Worm (Caenorhabditis elegans) whole organism, L1 larva: ENCODE measurements around the gene C53B7.3.

Experiments used
- C04F5.9 ChIP-seq: sonication (generic microtip); optimal IDR thresholded peaks from 2 replicates; lab custom pipeline; 2016; ENCODE audit warnings: missing genetic modification characterization, missing compliant biosample characterization
- C16A3.4 ChIP-seq: fragments of 150-350 bp; optimal IDR thresholded peaks from 2 replicates; lab custom pipeline; 2014; ENCODE audit warnings: missing biosample characterization, missing genetic modification characterization
- C34B4.2 ChIP-seq: sonication (generic microtip); optimal IDR thresholded peaks from 2 replicates; lab custom pipeline; 2017; ENCODE audit warnings: mild to moderate bottlenecking, missing genetic modification characterization, missing compliant biosample characterization
- Y116A8C.19 ChIP-seq: sonication (generic microtip); optimal IDR thresholded peaks from 2 replicates; lab custom pipeline; 2016; ENCODE audit warnings: missing compliant biosample characterization, missing genetic modification characterization, borderline replicate concordance
- aha-1 ChIP-seq: fragments of 150-350 bp; optimal IDR thresholded peaks from 2 replicates; lab custom pipeline; 2014; ENCODE audit warnings: missing biosample characterization, missing genetic modification characterization
- ama-1 ChIP-seq: fragments of 150-350 bp; optimal IDR thresholded peaks from 2 replicates; lab custom pipeline; 2014
- blmp-1 ChIP-seq: fragments of 150-350 bp; optimal IDR thresholded peaks from 2 replicates; lab custom pipeline; 2014; ENCODE audit warnings: missing biosample characterization, missing genetic modification characterization
- ceh-82 ChIP-seq, 3 experiments: fragments of 150-350 bp in 1 of 3; sonication (generic microtip) in 2 of 3; optimal IDR thresholded peaks; 2 replicates each; lab custom pipeline; 2014 to 2017; ENCODE audit warnings: missing biosample characterization in 3 of 3, missing genetic modification characterization in 3 of 3
- dpl-1 ChIP-seq, 3 experiments: fragments of 150-350 bp in 2 of 3; sonication (generic microtip) in 1 of 3; optimal IDR thresholded peaks; 2 replicates each; lab custom pipeline; 2014 to 2017; ENCODE audit warnings: missing biosample characterization in 3 of 3, missing genetic modification characterization in 3 of 3, missing genetic modification reagents in 3 of 3
- efl-1 ChIP-seq, 4 experiments: fragments of 150-350 bp; optimal IDR thresholded peaks in 3 of 4; peaks in 1 of 4; 1 replicate in 1 of 4; 2 replicates in 3 of 4; lab custom pipeline; 2014; ENCODE audit warnings: missing biosample characterization in 2 of 4, missing genetic modification characterization in 2 of 4, missing genetic modification reagents in 2 of 4
- elt-2 ChIP-seq: sonication (generic microtip); optimal IDR thresholded peaks from 2 replicates; lab custom pipeline; 2016; ENCODE audit warnings: missing genetic modification characterization, mild to moderate bottlenecking, inconsistent platforms, missing compliant biosample characterization, missing genetic modification reagents
- fkh-4 ChIP-seq: sonication (generic microtip); optimal IDR thresholded peaks from 2 replicates; lab custom pipeline; 2016; ENCODE audit warnings: missing compliant biosample characterization, missing genetic modification characterization, borderline replicate concordance
- fos-1 ChIP-seq: fragments of 150-350 bp; optimal IDR thresholded peaks from 2 replicates; lab custom pipeline; 2014; ENCODE audit warnings: missing biosample characterization, missing genetic modification characterization
- grh-1 ChIP-seq: fragments of 200-800 bp; sonication (Bioruptor generic); IDR thresholded peaks from 2 replicates; pipeline ENCODE4 v1.3.6; 2022; ENCODE audit warnings: missing genetic modification reagents, missing genetic modification characterization, missing compliant biosample characterization
- hpl-2 ChIP-seq: fragments of 150-350 bp; optimal IDR thresholded peaks from 2 replicates; lab custom pipeline; 2014; ENCODE audit warnings: missing biosample characterization, missing genetic modification reagents, missing genetic modification characterization
- isw-1 ChIP-seq: fragments of 200-800 bp; sonication (Bioruptor generic); IDR thresholded peaks from 2 replicates; pipeline ENCODE4 v1.3.6; 2022; ENCODE audit warnings: missing genetic modification characterization, missing compliant biosample characterization
- jun-1 ChIP-seq: fragments of 150-350 bp; optimal IDR thresholded peaks from 2 replicates; lab custom pipeline; 2014; ENCODE audit warnings: missing biosample characterization, missing genetic modification reagents, missing genetic modification characterization
- lin-14 ChIP-seq: fragments of 200-800 bp; sonication (Bioruptor generic); optimal IDR thresholded peaks from 2 replicates; lab custom pipeline; 2018; ENCODE audit warnings: mild to moderate bottlenecking, missing genetic modification characterization, moderate library complexity, missing compliant biosample characterization
- lin-15B ChIP-seq: fragments of 150-350 bp; sonication (generic microtip); optimal IDR thresholded peaks from 3 replicates; lab custom pipeline; 2014; ENCODE audit warnings: missing biosample characterization, missing genetic modification characterization
- lin-35 ChIP-seq, 2 experiments: fragments of 150-350 bp; optimal IDR thresholded peaks; 2 replicates each; lab custom pipeline; 2014; ENCODE audit warnings: missing biosample characterization in 2 of 2, missing genetic modification characterization in 2 of 2, missing genetic modification reagents in 2 of 2
- lsy-2 ChIP-seq, 2 experiments: fragments of 150-350 bp; optimal IDR thresholded peaks; 2 replicates each; lab custom pipeline; 2014; ENCODE audit warnings: missing biosample characterization in 2 of 2, missing genetic modification characterization in 2 of 2
- mdl-1 ChIP-seq, 2 experiments: fragments of 150-350 bp; optimal IDR thresholded peaks; 2 replicates each; lab custom pipeline; 2014 to 2017; ENCODE audit warnings: missing biosample characterization in 2 of 2, missing genetic modification characterization in 2 of 2, inconsistent platforms in 1 of 2
- mep-1 ChIP-seq: fragments of 150-350 bp; optimal IDR thresholded peaks from 2 replicates; lab custom pipeline; 2014; ENCODE audit warnings: missing biosample characterization, missing genetic modification characterization
- nhr-20 ChIP-seq: sonication (generic microtip); optimal IDR thresholded peaks from 2 replicates; lab custom pipeline; 2016; ENCODE audit warnings: mild to moderate bottlenecking, missing genetic modification characterization, missing compliant biosample characterization
- nhr-237 ChIP-seq: fragments of 150-350 bp; optimal IDR thresholded peaks from 2 replicates; lab custom pipeline; 2014; ENCODE audit warnings: missing biosample characterization, missing genetic modification characterization
- nhr-47 ChIP-seq: sonication (generic microtip); optimal IDR thresholded peaks from 2 replicates; lab custom pipeline; 2016; ENCODE audit warnings: mild to moderate bottlenecking, missing genetic modification characterization, moderate library complexity, missing compliant biosample characterization
- nhr-71 ChIP-seq: sonication (generic microtip); optimal IDR thresholded peaks from 2 replicates; lab custom pipeline; 2016; ENCODE audit warnings: mild to moderate bottlenecking, missing genetic modification characterization, moderate library complexity, missing compliant biosample characterization
- nhr-90 ChIP-seq: sonication (generic microtip); optimal IDR thresholded peaks from 2 replicates; lab custom pipeline; 2016; ENCODE audit warnings: mild to moderate bottlenecking, missing genetic modification characterization, missing compliant biosample characterization; ENCODE audit not compliant: poor library complexity
- pag-3 ChIP-seq: sonication (generic microtip); optimal IDR thresholded peaks from 2 replicates; lab custom pipeline; 2017; ENCODE audit warnings: missing genetic modification characterization, mild to moderate bottlenecking, missing compliant biosample characterization, antibody characterized with exemption, borderline replicate concordance; ENCODE audit not compliant: insufficient read depth
- pax-3 ChIP-seq: fragments of 200-800 bp; sonication (Bioruptor generic); optimal IDR thresholded peaks from 2 replicates; lab custom pipeline; 2018; ENCODE audit warnings: mild to moderate bottlenecking, missing genetic modification characterization, moderate library complexity, missing compliant biosample characterization
- rnt-1 ChIP-seq: sonication (generic microtip); optimal IDR thresholded peaks from 2 replicates; lab custom pipeline; 2016; ENCODE audit warnings: mild to moderate bottlenecking, missing genetic modification characterization, moderate library complexity, missing compliant biosample characterization
- skn-1 ChIP-seq: fragments of 150-350 bp; optimal IDR thresholded peaks from 2 replicates; lab custom pipeline; 2014; ENCODE audit warnings: missing biosample characterization, missing genetic modification characterization
- snpc-4 ChIP-seq: fragments of 150-350 bp; optimal IDR thresholded peaks from 2 replicates; lab custom pipeline; 2014; ENCODE audit warnings: missing biosample characterization, missing genetic modification characterization
- snu-23 ChIP-seq: sonication (generic microtip); optimal IDR thresholded peaks from 2 replicates; lab custom pipeline; 2016; ENCODE audit warnings: missing genetic modification characterization, missing compliant biosample characterization
- sox-4 ChIP-seq: sonication (generic microtip); optimal IDR thresholded peaks from 2 replicates; lab custom pipeline; 2016; ENCODE audit warnings: missing genetic modification characterization, missing compliant biosample characterization
- sptf-1 ChIP-seq: fragments of 150-350 bp; optimal IDR thresholded peaks from 2 replicates; lab custom pipeline; 2014; ENCODE audit warnings: missing biosample characterization, missing genetic modification characterization
- sup-37 ChIP-seq: fragments of 200-800 bp; sonication (Bioruptor generic); optimal IDR thresholded peaks from 2 replicates; lab custom pipeline; 2018; ENCODE audit warnings: mild to moderate bottlenecking, missing genetic modification characterization, missing compliant biosample characterization
- swsn-7 ChIP-seq: sonication (generic microtip); optimal IDR thresholded peaks from 2 replicates; lab custom pipeline; 2016; ENCODE audit warnings: missing genetic modification characterization, missing compliant biosample characterization
- tbx-2 ChIP-seq: sonication (generic microtip); optimal IDR thresholded peaks from 2 replicates; lab custom pipeline; 2016; ENCODE audit warnings: missing genetic modification characterization, missing compliant biosample characterization
- unc-130 ChIP-seq: fragments of 150-350 bp; optimal IDR thresholded peaks from 2 replicates; lab custom pipeline; 2017; ENCODE audit warnings: missing biosample characterization, missing genetic modification characterization, inconsistent platforms
- unc-30 ChIP-seq: sonication (generic microtip); optimal IDR thresholded peaks from 2 replicates; lab custom pipeline; 2017; ENCODE audit warnings: missing biosample characterization, missing genetic modification characterization
- unc-86 ChIP-seq: sonication (generic microtip); optimal IDR thresholded peaks from 2 replicates; lab custom pipeline; 2016; ENCODE audit warnings: missing genetic modification characterization, missing compliant biosample characterization
- vab-15 ChIP-seq: sonication (generic microtip); optimal IDR thresholded peaks from 2 replicates; lab custom pipeline; 2017; ENCODE audit warnings: missing genotype, mild to moderate bottlenecking, missing genetic modification characterization, missing compliant biosample characterization
- xbp-1 ChIP-seq: sonication (generic microtip); optimal IDR thresholded peaks from 2 replicates; lab custom pipeline; 2016; ENCODE audit warnings: missing genetic modification characterization, missing compliant biosample characterization
- zip-4 ChIP-seq: fragments of 200-800 bp; sonication (Bioruptor generic); optimal IDR thresholded peaks from 2 replicates; lab custom pipeline; 2018; ENCODE audit warnings: mild to moderate bottlenecking, missing genetic modification characterization, moderate library complexity, missing compliant biosample characterization

C53B7.3 gene

DNA sequence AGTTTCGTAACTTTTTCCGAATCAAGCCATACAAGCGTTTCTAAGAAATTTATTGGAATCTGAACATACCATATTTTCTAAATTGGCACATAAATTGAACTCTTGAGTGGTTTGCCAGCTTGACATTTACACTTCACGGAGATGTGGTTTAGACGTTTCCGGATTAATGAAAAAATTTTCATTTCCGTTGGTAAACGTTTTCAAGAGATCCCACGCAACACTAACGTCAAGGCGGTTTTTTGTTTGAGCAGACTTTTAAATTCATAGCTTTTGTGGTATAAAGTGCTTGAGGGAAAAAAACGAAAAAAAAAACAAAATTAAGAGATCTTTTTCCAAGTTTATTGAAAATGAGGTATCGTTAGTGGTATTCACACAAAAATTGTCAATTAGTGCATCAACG is 9.4 kb upstream of the C53B7.3 start, which contains the start of gene F41B4.2:
Gene F41B4.2, minus strand, starts transcription at position 101 of the 400 bp plus-strand sequence.
- TF ChIP-seq pax-3 (tag; lab: Kevin White, UChicago) = no peak
- TF ChIP-seq fkh-4 (tag; lab: Kevin White, UChicago) = no peak
- TF ChIP-seq sox-4 (tag; lab: Kevin White, UChicago) = no peak
- no peak for TF ChIP-seq vab-15 (tag; lab: Kevin White, UChicago)
- no peak for TF ChIP-seq nhr-20
- TF ChIP-seq lsy-2 (tag; optimal IDR thresholded peaks at IDR 0.05; lab: Kevin White, UChicago) = no peak
- TF ChIP-seq unc-86 (tag; lab: Kevin White, UChicago) = no peak
- no peak for TF ChIP-seq nhr-71 (tag; lab: Kevin White, UChicago)
- no peak for TF ChIP-seq unc-30 (tag; lab: Kevin White, UChicago)
- TF ChIP-seq hpl-2 (GFP tag; lab: Kevin White, UChicago) = no peak
- no peak for TF ChIP-seq C16A3.4 (tag; lab: Kevin White, UChicago)
- TF ChIP-seq swsn-7 (tag; lab: Kevin White, UChicago) = no peak
- no peak for TF ChIP-seq rnt-1 (tag; lab: Kevin White, UChicago)
- no peak for TF ChIP-seq fos-1 (tag; lab: Kevin White, UChicago)
- TF ChIP-seq, all 84 proteins: peak for 0

DNA sequence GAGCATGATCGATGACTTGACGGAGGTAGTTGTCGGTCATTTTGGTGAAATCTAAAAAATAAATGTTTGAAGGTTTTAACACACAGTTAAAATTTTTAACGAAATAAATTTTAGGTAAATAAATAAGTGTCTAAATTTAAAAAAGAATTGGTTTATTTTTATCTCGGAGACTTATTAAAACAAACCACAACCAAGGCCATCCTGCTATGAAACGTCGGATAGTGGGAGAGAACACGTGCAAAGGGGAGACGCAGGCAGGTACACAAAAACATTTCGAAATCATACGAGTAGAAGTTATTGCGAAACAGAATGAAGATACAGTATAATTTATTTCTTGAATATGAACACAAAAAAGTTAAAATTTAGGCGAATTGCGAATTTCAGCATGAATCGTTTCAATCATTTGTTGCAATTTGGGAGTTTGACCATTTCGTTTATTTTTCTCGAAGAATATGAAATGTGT is 8.5 kb upstream of the C53B7.3 start, which contains the start of gene F41B4.3:
Gene F41B4.3, minus strand, starts transcription at position 51 of the 463 bp plus-strand sequence.
- peak; percentile 34 for TF ChIP-seq snu-23 (GFP tag; lab: Kevin White, UChicago)
- peak in 1 of 2 experiments; percentile 54 for TF ChIP-seq mdl-1 (tag; optimal IDR thresholded peaks at IDR 0.05; lab: Kevin White, UChicago)
- TF ChIP-seq C16A3.4 (tag; lab: Kevin White, UChicago) = no peak
- peak; percentile 99 for TF ChIP-seq xbp-1 (tag; lab: Kevin White, UChicago)
- peak; percentile 61 for TF ChIP-seq lin-14 (GFP tag; lab: Kevin White, UChicago)
- TF ChIP-seq tbx-2 (tag; lab: Kevin White, UChicago) = no peak
- TF ChIP-seq mep-1 (tag; lab: Kevin White, UChicago) = peak; percentile 72
- no peak for TF ChIP-seq Y116A8C.19 (tag; lab: Kevin White, UChicago)
- TF ChIP-seq nhr-71 (tag; lab: Kevin White, UChicago) = peak; percentile 48
- TF ChIP-seq lin-35 (GFP tag; optimal IDR thresholded peaks at IDR 0.05; lab: Kevin White, UChicago) = peak in 1 of 2 experiments; percentile 9
- peak; percentile 21 for TF ChIP-seq nhr-20
- peak in 1 of 2 experiments; percentile 13 for TF ChIP-seq efl-1 (optimal IDR thresholded peaks at IDR 0.05; lab: Kevin White, UChicago)
- TF ChIP-seq efl-1 (GFP tag; optimal IDR thresholded peaks at IDR 0.05 in 1 of 2; lab: Kevin White, UChicago) = peak in 1 of 2 experiments; percentile 9
- peak; percentile 36 for TF ChIP-seq blmp-1
- no peak for TF ChIP-seq nhr-237 (tag; lab: Kevin White, UChicago)
- peak; percentile 61 for TF ChIP-seq skn-1 (tag; lab: Kevin White, UChicago)
- peak; percentile 29 for TF ChIP-seq nhr-47
- peak; percentile 29 for TF ChIP-seq rnt-1 (tag; lab: Kevin White, UChicago)
- no peak for TF ChIP-seq unc-130 (tag; lab: Kevin White, UChicago)
- no peak for TF ChIP-seq sup-37 (GFP tag; lab: Kevin White, UChicago)
- TF ChIP-seq nhr-90 (tag; lab: Kevin White, UChicago) = peak; percentile 16
- no peak for TF ChIP-seq jun-1 (tag; lab: Kevin White, UChicago)
- no peak for TF ChIP-seq sptf-1 (tag; lab: Kevin White, UChicago)
- TF ChIP-seq zip-4 = peak; percentile 64
- peak in 1 of 3 experiments; percentile 30 for TF ChIP-seq ceh-82 (tag; optimal IDR thresholded peaks at IDR 0.05; lab: Kevin White, UChicago)
- peak; percentile 21 to 41 for TF ChIP-seq lsy-2 (tag; optimal IDR thresholded peaks at IDR 0.05; lab: Kevin White, UChicago)
- peak in 1 of 3 experiments; percentile 10 for TF ChIP-seq dpl-1 (GFP tag; optimal IDR thresholded peaks at IDR 0.05; lab: Kevin White, UChicago)

DNA sequence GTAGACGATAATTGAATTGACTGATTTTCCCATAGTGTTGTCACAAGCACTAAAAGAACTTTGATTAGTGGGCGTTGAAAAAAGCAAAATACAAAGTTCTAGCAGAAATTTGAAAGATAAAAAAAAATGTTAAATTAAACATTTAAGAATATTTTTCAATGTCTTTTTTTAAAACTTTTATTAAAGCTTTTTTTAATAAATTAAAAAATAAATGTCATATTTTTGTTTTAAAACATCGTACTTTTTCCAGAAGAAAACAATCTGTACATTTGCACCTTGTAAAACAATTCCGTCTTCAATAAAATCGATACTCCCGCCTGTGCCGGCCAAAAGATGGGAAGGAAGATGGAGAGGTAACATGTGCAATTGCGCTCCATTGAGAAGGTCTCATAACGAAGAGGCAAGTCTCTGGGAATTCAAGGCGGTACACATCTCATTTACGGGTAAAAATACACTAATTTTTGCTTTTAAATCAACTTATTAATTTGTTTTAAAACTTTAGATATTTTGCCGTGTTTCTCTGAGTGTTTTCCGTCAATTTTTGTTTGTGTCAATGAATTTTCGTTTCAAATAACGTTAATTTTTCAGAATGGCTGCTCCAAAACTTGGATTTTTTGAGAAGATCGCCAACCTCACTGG is 3.8 kb upstream of the C53B7.3 start, which contains the start of the genes glr-6 and asg-2:
Gene glr-6, minus strand, starts transcription at position 51 of the 639 bp plus-strand sequence.
Gene asg-2, plus strand, starts transcription at position 589 of the 639 bp plus-strand sequence.
- TF ChIP-seq fkh-4 (tag; lab: Kevin White, UChicago) (no peak), lin-15B (tag; lab: Kevin White, UChicago) (peak; percentile 86), unc-86 (tag; lab: Kevin White, UChicago) (peak; percentile 44), mep-1 (tag; lab: Kevin White, UChicago) (peak; percentile 91), ama-1 (lab: Kevin White, UChicago) (no peak), elt-2 (peak; percentile 27), C34B4.2 (no peak), grh-1 (peak; percentile 40), isw-1 (GFP tag; lab: Robert Waterston, UW) (peak; percentile 46), nhr-47 (peak; percentile 84), blmp-1 (peak; percentile 76), aha-1 (no peak), C04F5.9 (tag; lab: Kevin White, UChicago) (no peak), snpc-4 (peak; percentile 28), rnt-1 (tag; lab: Kevin White, UChicago) (peak; percentile 86), nhr-20 (peak; percentile 86), lin-35 (GFP tag; optimal IDR thresholded peaks at IDR 0.05; lab: Kevin White, UChicago) (peak; percentile 63 to 89), pag-3 (no peak), unc-30 (tag; lab: Kevin White, UChicago) (no peak)
